Fruit fly (Drosophila melanogaster): ENCODE results near the gene CG7550.

- TF ChIP-seq bab1 (GFP tag; optimal IDR thresholded peaks at IDR 0.05) (no peak), kay (GFP tag; ENCODE audit: borderline replicate concordance) (no peak), CG7101 (tag; optimal IDR thresholded peaks at IDR 0.05) (no peak), Crg-1 (GFP tag; optimal IDR thresholded peaks at IDR 0.05) (no peak), cnc (optimal IDR thresholded peaks at IDR 0.05) (no peak), Hr96 (GFP tag; optimal IDR thresholded peaks at IDR 0.05) (no peak), Clk (GFP tag; optimal IDR thresholded peaks at IDR 0.05) (no peak), CG33017 (tag; optimal IDR thresholded peaks at IDR 0.05) (no peak), toe (GFP tag; optimal IDR thresholded peaks at IDR 0.05) (no peak), pad (GFP tag; optimal IDR thresholded peaks at IDR 0.05) (no peak), CG5204 (GFP tag; optimal IDR thresholded peaks at IDR 0.05) (no peak), Mnt (GFP tag; optimal IDR thresholded peaks at IDR 0.05) (no peak), tj (GFP tag; optimal IDR thresholded peaks at IDR 0.05) (no peak), cic (GFP tag; optimal IDR thresholded peaks at IDR 0.05) (no peak)
Observed at dm6 chr3L:8077953-8078352, 46.4 kb downstream of the CG7550 start.
